Worm (Caenorhabditis elegans) whole organism, L2 larva: ENCODE measurements around the gene ZK666.15.

Source experiments
- F13H6.1 ChIP-seq: sonication (generic microtip); optimal IDR thresholded peaks from 2 replicates; lab custom pipeline; 2016; ENCODE audit warnings: missing genetic modification characterization, missing compliant biosample characterization
- aly-2 ChIP-seq: fragments of 150-350 bp; optimal IDR thresholded peaks from 2 replicates; lab custom pipeline; 2014; ENCODE audit warnings: missing biosample characterization, missing genetic modification characterization
- ama-1 ChIP-seq: fragments of 150-350 bp; optimal IDR thresholded peaks from 2 replicates; lab custom pipeline; 2018; ENCODE audit warnings: inconsistent platforms
- mdl-1 ChIP-seq, 2 experiments: fragments of 150-350 bp in 1 of 2; sonication (generic microtip) in 1 of 2; optimal IDR thresholded peaks; 2 replicates each; lab custom pipeline; 2017; ENCODE audit warnings: missing biosample characterization in 2 of 2, missing genetic modification characterization in 2 of 2
- nhr-10 ChIP-seq: sonication (generic microtip); optimal IDR thresholded peaks from 2 replicates; lab custom pipeline; 2017; ENCODE audit warnings: missing biosample characterization, missing genetic modification characterization
- nhr-11 ChIP-seq: fragments of 150-350 bp; optimal IDR thresholded peaks from 2 replicates; lab custom pipeline; 2014; ENCODE audit warnings: missing biosample characterization, missing genetic modification characterization
- nhr-6 ChIP-seq: fragments of 150-350 bp; optimal IDR thresholded peaks from 2 replicates; lab custom pipeline; 2014; ENCODE audit warnings: missing biosample characterization, missing genetic modification characterization
- snpc-4 ChIP-seq: fragments of 150-350 bp; optimal IDR thresholded peaks from 2 replicates; lab custom pipeline; 2014; ENCODE audit warnings: missing biosample characterization, missing genetic modification characterization
- unc-62 ChIP-seq: fragments of 150-350 bp; optimal IDR thresholded peaks from 2 replicates; lab custom pipeline; 2014; ENCODE audit warnings: missing biosample characterization, missing genetic modification reagents, missing genetic modification characterization
- ztf-1 ChIP-seq: fragments of 200-800 bp; sonication (Bioruptor generic); conservative IDR thresholded peaks from 2 replicates; pipeline ENCODE4 v1.3.6; 2022; ENCODE audit warnings: missing genetic modification characterization, missing compliant biosample characterization
- ztf-11 ChIP-seq: sonication (generic microtip); optimal IDR thresholded peaks from 2 replicates; lab custom pipeline; 2017; ENCODE audit warnings: missing biosample characterization, missing genetic modification characterization
- ztf-4 ChIP-seq: fragments of 150-350 bp; optimal IDR thresholded peaks from 2 replicates; lab custom pipeline; 2014; ENCODE audit warnings: missing biosample characterization, missing genetic modification characterization

DNA sequence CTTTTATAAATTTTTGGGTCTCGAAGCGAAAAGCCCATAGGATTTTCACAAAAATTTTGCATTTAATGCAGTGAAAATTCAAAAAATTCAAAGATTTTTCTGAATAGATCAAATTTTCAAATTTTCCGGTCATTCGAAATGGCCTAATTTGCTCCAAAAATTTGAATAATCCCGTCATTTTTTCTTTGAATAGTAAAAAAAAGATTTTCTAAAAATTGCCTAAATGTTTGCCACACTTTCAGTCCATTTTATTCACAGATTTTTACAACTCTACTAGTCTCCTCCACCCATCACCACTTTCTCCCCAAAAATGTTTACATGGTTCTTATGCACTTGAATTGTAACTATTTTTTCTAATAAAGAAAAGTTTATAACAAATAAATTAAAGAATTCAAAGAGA, 47.1 kb downstream of the ZK666.15 start:
- TF ChIP-seq ztf-1: no peak
- TF ChIP-seq snpc-4 (tag; lab: Kevin White, UChicago): no peak
- TF ChIP-seq ama-1 (lab: Kevin White, UChicago): no peak
- no peak for TF ChIP-seq unc-62 (GFP tag; lab: Kevin White, UChicago)
- TF ChIP-seq F13H6.1: no peak
- TF ChIP-seq nhr-10 (tag; lab: Kevin White, UChicago): no peak
- no peak for TF ChIP-seq nhr-11
- no peak for TF ChIP-seq mdl-1 (tag; optimal IDR thresholded peaks at IDR 0.05; lab: Kevin White, UChicago)
- no peak for TF ChIP-seq ztf-4 (tag; lab: Kevin White, UChicago)
- TF ChIP-seq aly-2 (tag; lab: Kevin White, UChicago): no peak
- TF ChIP-seq ztf-11 (tag; lab: Kevin White, UChicago): no peak
- no peak for TF ChIP-seq nhr-6 (tag; lab: Kevin White, UChicago)
